Fruit fly (Drosophila melanogaster): ENCODE results near the gene mkg-p.
A peak's percentile ranks its signal among the peaks of the same experiment; 100 is the strongest.

mkg-p gene

dm6 chr3L:8418984-8419383 is 13.9 kb upstream of the mkg-p start (continued):
- TF ChIP-seq CG6683 (GFP tag; optimal IDR thresholded peaks at IDR 0.05), result no peak
- no peak for TF ChIP-seq CG18599 (GFP tag; optimal IDR thresholded peaks at IDR 0.05)
- TF ChIP-seq dysf (GFP tag; IDR thresholded peaks at IDR 0.05), result no peak
- TF ChIP-seq Hr39 (optimal IDR thresholded peaks at IDR 0.05), result no peak
- TF ChIP-seq cg (GFP tag; optimal IDR thresholded peaks at IDR 0.05), result no peak
- no peak for TF ChIP-seq MESR4 (GFP tag; optimal IDR thresholded peaks at IDR 0.05)
- no peak for TF ChIP-seq nerfin-2 (GFP tag; IDR thresholded peaks at IDR 0.05; ENCODE audit: partially characterized antibody)
- TF ChIP-seq CG9817 (tag; optimal IDR thresholded peaks at IDR 0.05), result no peak
- TF ChIP-seq CG10959 (GFP tag; IDR thresholded peaks at IDR 0.05), result no peak
- TF ChIP-seq dmrt99B (tag; optimal IDR thresholded peaks at IDR 0.05), result no peak
- no peak for TF ChIP-seq CG7963 (GFP tag; IDR thresholded peaks at IDR 0.05; ENCODE audit: partially characterized antibody)
- TF ChIP-seq Doc2 (GFP tag; IDR thresholded peaks at IDR 0.05), result no peak
- TF ChIP-seq Hr78 (GFP tag; optimal IDR thresholded peaks at IDR 0.05), result no peak
- TF ChIP-seq NK7.1 (GFP tag; optimal IDR thresholded peaks at IDR 0.05), result no peak
- TF ChIP-seq ato (GFP tag; IDR thresholded peaks at IDR 0.05; ENCODE audit: partially characterized antibody), result no peak
- TF ChIP-seq NC2α (GFP tag; optimal IDR thresholded peaks at IDR 0.05), result no peak
- TF ChIP-seq zfh2 (GFP tag; optimal IDR thresholded peaks at IDR 0.05), result no peak
- no peak for TF ChIP-seq CG6654 (GFP tag; optimal IDR thresholded peaks at IDR 0.05)
- no peak for TF ChIP-seq CG14860 (GFP tag; IDR thresholded peaks at IDR 0.05; ENCODE audit: partially characterized antibody)
- no peak for TF ChIP-seq salm (tag; optimal IDR thresholded peaks at IDR 0.05)
- no peak for TF ChIP-seq CG1233 (GFP tag; optimal IDR thresholded peaks at IDR 0.05)
- TF ChIP-seq CG12071 (GFP tag; optimal IDR thresholded peaks at IDR 0.05), result no peak
- no peak for TF ChIP-seq CG12744 (GFP tag; optimal IDR thresholded peaks at IDR 0.05)
- TF ChIP-seq Dbx (GFP tag; IDR thresholded peaks at IDR 0.05), result no peak
- TF ChIP-seq rib (GFP tag; IDR thresholded peaks at IDR 0.05), result no peak
- TF ChIP-seq kay (GFP tag; optimal IDR thresholded peaks at IDR 0.05), result no peak
- no peak for TF ChIP-seq vnd (GFP tag; IDR thresholded peaks at IDR 0.05; ENCODE audit: partially characterized antibody)
- TF ChIP-seq CG17829 (tag; optimal IDR thresholded peaks at IDR 0.05), result no peak
- no peak for TF ChIP-seq emc (GFP tag; optimal IDR thresholded peaks at IDR 0.05)
- TF ChIP-seq z (GFP tag; IDR thresholded peaks at IDR 0.05), result no peak
- TF ChIP-seq CG6791 (GFP tag; IDR thresholded peaks at IDR 0.05; ENCODE audit: partially characterized antibody), result no peak
- no peak for TF ChIP-seq Kr (GFP tag; optimal IDR thresholded peaks at IDR 0.05)
- peak; percentile 18 for TF ChIP-seq CG8944 (GFP tag; optimal IDR thresholded peaks at IDR 0.05)
- no peak for TF ChIP-seq Hsf (GFP tag; optimal IDR thresholded peaks at IDR 0.05)
- TF ChIP-seq CG2129 (GFP tag; IDR thresholded peaks at IDR 0.05; ENCODE audit: partially characterized antibody), result no peak
- TF ChIP-seq gsb-n (tag; optimal IDR thresholded peaks at IDR 0.05), result no peak
- no peak for TF ChIP-seq CG11456 (GFP tag; IDR thresholded peaks at IDR 0.05)
- no peak for TF ChIP-seq nerfin-1 (tag; optimal IDR thresholded peaks at IDR 0.05)
- TF ChIP-seq ash1 (GFP tag; optimal IDR thresholded peaks at IDR 0.05), result no peak
- no peak for TF ChIP-seq odd (GFP tag; optimal IDR thresholded peaks at IDR 0.05)
- TF ChIP-seq Antp (GFP tag; optimal IDR thresholded peaks at IDR 0.05), result peak; percentile 51
- TF ChIP-seq CG2712 (tag; optimal IDR thresholded peaks at IDR 0.05), result peak; percentile 32
- TF ChIP-seq CG8388 (GFP tag; optimal IDR thresholded peaks at IDR 0.05), result peak; percentile 9
- no peak for TF ChIP-seq CG7839 (tag; optimal IDR thresholded peaks at IDR 0.05)
- no peak for TF ChIP-seq Doc3 (GFP tag; IDR thresholded peaks at IDR 0.05; ENCODE audit: partially characterized antibody)
- peak; percentile 93 for TF ChIP-seq Drgx (GFP tag; IDR thresholded peaks at IDR 0.05)
- TF ChIP-seq CG9727 (GFP tag; optimal IDR thresholded peaks at IDR 0.05), result no peak
- TF ChIP-seq CG13894 (tag; optimal IDR thresholded peaks at IDR 0.05), result no peak
- no peak for TF ChIP-seq grn (GFP tag; optimal IDR thresholded peaks at IDR 0.05)
- TF ChIP-seq CG18262 (tag; optimal IDR thresholded peaks at IDR 0.05), result peak; percentile 25
- no peak for TF ChIP-seq CG12219 (GFP tag; optimal IDR thresholded peaks at IDR 0.05)

Measured in whole organism, embryonic.